Fruit fly (Drosophila melanogaster): Measurements from ENCODE around the gene GstD9.

GstD9 gene

DNA sequence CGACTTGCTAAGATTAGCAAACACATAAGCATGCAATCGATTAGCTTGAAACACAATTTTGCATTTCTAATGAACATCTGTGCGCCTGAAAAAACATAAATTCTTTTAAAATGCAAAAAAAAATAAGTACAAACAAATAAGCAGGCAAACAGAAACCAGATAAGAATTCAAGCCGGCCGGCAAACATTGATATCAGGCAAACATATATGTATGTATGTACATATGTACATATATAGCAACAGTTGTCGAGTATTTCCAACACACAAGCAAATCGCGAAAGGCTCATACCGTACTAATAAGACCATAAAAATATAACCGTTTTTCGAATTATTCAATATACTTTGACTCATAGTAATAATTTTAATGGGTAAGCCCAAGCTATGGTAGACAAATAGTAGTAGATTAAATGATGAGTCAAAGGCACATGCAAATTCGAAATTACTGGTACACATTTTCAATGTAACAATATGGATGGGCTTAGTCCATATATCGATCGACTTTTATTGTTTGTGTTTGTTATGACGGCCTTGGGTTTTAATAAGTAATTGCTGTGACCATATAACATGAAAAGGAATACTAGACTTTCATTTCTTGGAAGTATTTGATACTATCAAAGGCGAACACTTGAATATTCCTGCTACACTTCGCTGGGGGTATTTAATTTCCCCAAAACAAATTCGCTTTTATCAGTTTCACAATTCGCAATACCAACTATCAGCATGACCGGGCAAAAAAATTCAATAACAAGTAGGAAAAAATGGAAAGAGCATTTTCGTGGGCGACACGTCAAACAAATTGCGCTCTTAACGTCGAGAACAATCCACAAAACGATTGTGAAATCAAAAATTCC lies 2.7 kb upstream of the GstD9 start (continued):
- TF ChIP-seq CG31388 (GFP tag; optimal IDR thresholded peaks at IDR 0.05) (peak; percentile 2), Ptx1 (GFP tag; IDR thresholded peaks at IDR 0.05) (0 out of 2 replicates have a peak, but pooled peaks have one; percentile 1), exex (tag; optimal IDR thresholded peaks at IDR 0.05) (no peak), CG2875 (GFP tag; optimal IDR thresholded peaks at IDR 0.05) (no peak), Doc2 (GFP tag; IDR thresholded peaks at IDR 0.05) (no peak), CG6813 (GFP tag; optimal IDR thresholded peaks at IDR 0.05) (peak; percentile 47), CG4820 (GFP tag; optimal IDR thresholded peaks at IDR 0.05) (no peak), yki (optimal IDR thresholded peaks at IDR 0.05) (no peak), Bgb (GFP tag; IDR thresholded peaks at IDR 0.05; ENCODE audit: partially characterized antibody) (no peak), ap (GFP tag; IDR thresholded peaks at IDR 0.05) (no peak), HLH54F (GFP tag; optimal IDR thresholded peaks at IDR 0.05) (no peak), CG16813 (GFP tag; IDR thresholded peaks at IDR 0.05; ENCODE audit: partially characterized antibody) (no peak), CG15073 (GFP tag; optimal IDR thresholded peaks at IDR 0.05) (no peak), Fer1 (GFP tag; optimal IDR thresholded peaks at IDR 0.05) (no peak), shn (GFP tag; optimal IDR thresholded peaks at IDR 0.05) (no peak), zen (tag; optimal IDR thresholded peaks at IDR 0.05) (peak; percentile 30), MTF-1 (GFP tag; optimal IDR thresholded peaks at IDR 0.05; ENCODE audit: borderline replicate concordance) (peak; percentile 62), crol (GFP tag; IDR thresholded peaks at IDR 0.05) (no peak), pb (GFP tag; optimal IDR thresholded peaks at IDR 0.05) (no peak), CG43689 (GFP tag; IDR thresholded peaks at IDR 0.05) (no peak), CG10462 (GFP tag; optimal IDR thresholded peaks at IDR 0.05) (no peak), C15 (GFP tag; IDR thresholded peaks at IDR 0.05) (no peak), CG10366 (GFP tag; IDR thresholded peaks at IDR 0.05) (no peak), ewg (GFP tag; optimal IDR thresholded peaks at IDR 0.05) (no peak), Adf1 (GFP tag; IDR thresholded peaks at IDR 0.05) (no peak), CG15479 (GFP tag; optimal IDR thresholded peaks at IDR 0.05) (no peak), maf-S (GFP tag; optimal IDR thresholded peaks at IDR 0.05) (no peak), pum (GFP tag; optimal IDR thresholded peaks at IDR 0.05) (no peak), sug (tag; optimal IDR thresholded peaks at IDR 0.05) (peak; percentile 97), CG9797 (GFP tag; optimal IDR thresholded peaks at IDR 0.05) (no peak), danr (GFP tag; IDR thresholded peaks at IDR 0.05) (no peak), ham (GFP tag; IDR thresholded peaks at IDR 0.05) (no peak), nau (GFP tag; optimal IDR thresholded peaks at IDR 0.05) (peak; percentile 0), Myb (GFP tag; optimal IDR thresholded peaks at IDR 0.05) (no peak), klu (GFP tag; IDR thresholded peaks at IDR 0.05) (no peak), NFAT (GFP tag; IDR thresholded peaks at IDR 0.05) (no peak), stwl (tag; optimal IDR thresholded peaks at IDR 0.05) (peak; percentile 23), CG1603 (tag; optimal IDR thresholded peaks at IDR 0.05) (no peak), CG14441 (GFP tag; IDR thresholded peaks at IDR 0.05) (no peak), tx (GFP tag; optimal IDR thresholded peaks at IDR 0.05) (no peak), CG7745 (tag; optimal IDR thresholded peaks at IDR 0.05) (no peak), pzg (GFP tag; optimal IDR thresholded peaks at IDR 0.05) (no peak), CTCF (GFP tag; optimal IDR thresholded peaks at IDR 0.05) (no peak), CG2116 (GFP tag; optimal IDR thresholded peaks at IDR 0.05) (no peak), her (GFP tag; optimal IDR thresholded peaks at IDR 0.05) (no peak), CG33213 (GFP tag; optimal IDR thresholded peaks at IDR 0.05) (peak; percentile 18), CG9609 (GFP tag; optimal IDR thresholded peaks at IDR 0.05) (no peak), sob (GFP tag; IDR thresholded peaks at IDR 0.05) (no peak)
